Worm (Caenorhabditis elegans): ENCODE measurements around the gene bus-8B.

- TF ChIP-seq unc-62 (GFP tag; optimal IDR thresholded peaks at IDR 0.05), result no peak
- no peak for TF ChIP-seq mep-1 (tag; optimal IDR thresholded peaks at IDR 0.05)
- TF ChIP-seq blmp-1 (tag; optimal IDR thresholded peaks at IDR 0.05), result no peak
- no peak for TF ChIP-seq elt-3 (tag; optimal IDR thresholded peaks at IDR 0.05)
- TF ChIP-seq sptf-1 (tag; optimal IDR thresholded peaks at IDR 0.05), result no peak
- TF ChIP-seq ztf-11 (tag; optimal IDR thresholded peaks at IDR 0.05), result no peak
These were observed 25.8 kb upstream of the bus-8B start for ce11 chrX:5467308-5467707.
